Fruit fly (Drosophila melanogaster) whole organism, wandering third instar larva: Measurements from ENCODE around the gene CG6654.

Experiments used
- Abd-B ChIP-seq: fragments of >200 bp; optimal IDR thresholded peaks from 2 replicates; lab custom pipeline; 2017; ENCODE audit warnings: missing biosample characterization, missing genetic modification characterization
- Myc ChIP-seq: fragments of >200 bp; optimal IDR thresholded peaks from 2 replicates; lab custom pipeline; 2017
- brk ChIP-seq: fragments of 200-800 bp; sonication (Bioruptor generic); optimal IDR thresholded peaks from 2 replicates; lab custom pipeline; 2016; ENCODE audit warnings: missing biosample characterization, mild to moderate bottlenecking, missing genetic modification characterization
- dl ChIP-seq, 2 experiments: fragments of 175-275, 200-275 bp in 1 of 2; fragments of 200-275 bp in 1 of 2; sonication (Bioruptor generic); optimal IDR thresholded peaks; lab custom pipeline; 2018; ENCODE audit warnings: mild to moderate bottlenecking in 2 of 2, missing biosample characterization in 2 of 2, missing genetic modification characterization in 2 of 2, moderate library complexity in 2 of 2; ENCODE audit not compliant: partially characterized antibody in 2 of 2, insufficient read depth in 1 of 2
- foxo ChIP-seq, 2 experiments: fragments of 200-800 bp; sonication (Bioruptor generic); optimal IDR thresholded peaks; 2 replicates in 1 of 2; 3 replicates in 1 of 2; lab custom pipeline; 2016 to 2017; ENCODE audit warnings: missing biosample characterization in 2 of 2, missing genetic modification characterization in 2 of 2
- h ChIP-seq: fragments of 200-800 bp; sonication (Bioruptor generic); optimal IDR thresholded peaks from 3 replicates; lab custom pipeline; 2016; ENCODE audit warnings: missing biosample characterization, mild to moderate bottlenecking, missing genetic modification characterization
- rgr ChIP-seq: fragments of 200-800 bp; sonication (Bioruptor generic); optimal IDR thresholded peaks from 3 replicates; lab custom pipeline; 2016; ENCODE audit warnings: missing biosample characterization, mild to moderate bottlenecking, missing genetic modification characterization

dm6 chr3R:15249735-15250134, 36.3 kb upstream of the CG6654 start, which contains the start of gene CG42404:
- TF ChIP-seq brk (GFP tag; lab: Kevin White, UChicago): no peak
- TF ChIP-seq foxo (GFP tag; optimal IDR thresholded peaks at IDR 0.05; lab: Kevin White, UChicago): no peak
- no peak for TF ChIP-seq Abd-B
- no peak for TF ChIP-seq h (GFP tag; lab: Kevin White, UChicago)
- TF ChIP-seq dl (GFP tag; optimal IDR thresholded peaks at IDR 0.05; lab: Kevin White, UChicago; ENCODE audit: insufficient read depth in 1 of 2, partially characterized antibody in 2 of 2): no peak
- TF ChIP-seq Myc (lab: Kevin White, UChicago): no peak
- TF ChIP-seq rgr (GFP tag; lab: Kevin White, UChicago): no peak
